Worm (Caenorhabditis elegans): ENCODE data around the gene srh-119.

Gene srh-119

DNA sequence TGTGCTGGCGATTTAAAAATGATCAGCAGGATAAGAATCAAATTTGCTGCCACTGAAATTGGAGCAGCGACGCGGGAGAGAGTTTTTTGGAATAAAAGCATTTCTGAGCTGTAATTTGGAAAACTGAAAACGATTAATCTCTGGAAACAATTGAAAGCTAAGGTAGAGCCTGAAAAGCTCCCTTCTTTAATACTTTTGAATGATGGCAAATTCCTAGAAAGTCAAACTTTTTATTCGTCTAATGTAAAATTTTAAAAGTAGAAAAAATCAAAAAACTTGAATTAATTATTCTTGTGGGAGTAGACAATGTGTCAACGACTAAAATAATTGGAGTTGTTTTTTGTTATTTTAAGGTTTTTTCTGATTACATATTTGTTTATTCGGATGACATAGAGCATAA lies 28.0 kb downstream of the srh-119 start, which contains the start of gene str-217:
TSS of gene str-217 (minus strand) at position 101 of the 400 bp plus-strand sequence.
- no peak for TF ChIP-seq tab-1 (GFP tag; IDR thresholded peaks at IDR 0.05)
- TF ChIP-seq T22C8.4 (GFP tag; IDR thresholded peaks at IDR 0.05): no peak

DNA sequence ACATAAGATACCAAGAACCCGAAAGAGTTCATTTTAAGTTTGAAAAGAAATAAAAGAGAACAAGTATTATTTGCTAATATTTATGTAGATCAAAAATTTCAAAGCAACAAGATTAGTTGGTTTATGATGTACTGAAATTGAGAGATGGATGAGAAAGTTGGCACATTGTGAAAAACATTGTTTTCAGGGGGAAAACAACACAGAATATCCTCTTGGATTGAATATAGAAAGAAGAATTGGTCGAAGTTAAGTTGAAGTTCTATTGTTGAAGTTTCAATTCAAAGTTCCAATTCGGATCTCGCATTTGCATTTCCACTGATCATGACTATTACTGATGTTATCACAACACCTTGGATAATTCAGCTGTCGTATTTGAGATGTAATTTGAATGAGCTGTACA lies 28.4 kb downstream of the srh-119 start:
- TF ChIP-seq ztf-23 (GFP tag; IDR thresholded peaks at IDR 0.05): no peak
- no peak for TF ChIP-seq ztf-29 (GFP tag; IDR thresholded peaks at IDR 0.05)
- no peak for TF ChIP-seq tab-1 (GFP tag; IDR thresholded peaks at IDR 0.05)
- no peak for TF ChIP-seq T22C8.4 (GFP tag; IDR thresholded peaks at IDR 0.05)
- no peak for TF ChIP-seq cog-1 (tag; optimal IDR thresholded peaks at IDR 0.05)
- no peak for TF ChIP-seq flt-1 (GFP tag; IDR thresholded peaks at IDR 0.05)
- no peak for TF ChIP-seq klf-2 (GFP tag; conservative IDR thresholded peaks at IDR 0.05)
- no peak for TF ChIP-seq ref-1 (GFP tag; conservative IDR thresholded peaks at IDR 0.05)
- no peak for TF ChIP-seq med-1 (GFP tag; optimal IDR thresholded peaks at IDR 0.05; ENCODE audit: insufficient read depth)

- TF ChIP-seq tab-1 (GFP tag; IDR thresholded peaks at IDR 0.05): no peak
- TF ChIP-seq med-1 (GFP tag; optimal IDR thresholded peaks at IDR 0.05; ENCODE audit: insufficient read depth): no peak
- TF ChIP-seq ztf-29 (GFP tag; IDR thresholded peaks at IDR 0.05): no peak
- TF ChIP-seq cog-1 (tag; optimal IDR thresholded peaks at IDR 0.05): no peak
- no peak for TF ChIP-seq klf-2 (GFP tag; conservative IDR thresholded peaks at IDR 0.05)
- no peak for TF ChIP-seq T22C8.4 (GFP tag; IDR thresholded peaks at IDR 0.05)
- no peak for TF ChIP-seq flt-1 (GFP tag; IDR thresholded peaks at IDR 0.05)
Measured at ce11 chrV:17001167-17001566, 28.9 kb downstream of the srh-119 start, which contains the start of gene sri-9. Gene sri-9, plus strand, starts transcription at chrV:17001467.

- no peak for TF ChIP-seq ref-1 (GFP tag; conservative IDR thresholded peaks at IDR 0.05)
- TF ChIP-seq tab-1 (GFP tag; IDR thresholded peaks at IDR 0.05): no peak
- TF ChIP-seq klf-2 (GFP tag; conservative IDR thresholded peaks at IDR 0.05): no peak
- no peak for TF ChIP-seq ztf-29 (GFP tag; IDR thresholded peaks at IDR 0.05)
- TF ChIP-seq ztf-23 (GFP tag; IDR thresholded peaks at IDR 0.05): no peak
- TF ChIP-seq med-1 (GFP tag; optimal IDR thresholded peaks at IDR 0.05; ENCODE audit: insufficient read depth): no peak
- no peak for TF ChIP-seq cog-1 (tag; optimal IDR thresholded peaks at IDR 0.05)
- TF ChIP-seq flt-1 (GFP tag; IDR thresholded peaks at IDR 0.05): no peak
- TF ChIP-seq T22C8.4 (GFP tag; IDR thresholded peaks at IDR 0.05): no peak
Measured at ce11 chrV:17005189-17005588, 33.0 kb downstream of the srh-119 start, which contains the start of gene srh-131. Gene srh-131, plus strand, starts transcription at chrV:17005489.

DNA sequence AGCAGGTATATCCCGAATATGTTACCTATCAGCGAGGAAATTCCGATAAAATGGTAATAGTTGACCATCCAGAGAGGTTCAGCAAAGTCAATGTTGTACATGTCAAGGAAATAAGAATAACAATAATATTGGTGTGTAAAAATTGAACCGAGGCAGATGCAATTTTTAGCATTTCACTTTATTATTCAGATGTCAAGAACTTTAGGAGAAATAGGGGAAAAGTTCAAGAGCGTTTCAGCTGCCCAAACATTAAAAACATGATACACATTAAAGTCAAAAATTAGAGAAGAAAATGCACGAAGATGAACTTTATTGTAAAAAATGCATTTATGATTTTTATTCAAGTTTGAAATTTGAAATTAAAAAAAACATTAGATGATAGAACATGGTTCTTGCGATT lies 36.1 kb downstream of the srh-119 start, which contains the start of gene sri-69:
TSS of gene sri-69 (minus strand) at position 101 of the 400 bp plus-strand sequence.
- no peak for TF ChIP-seq T22C8.4 (GFP tag; IDR thresholded peaks at IDR 0.05)
- TF ChIP-seq ztf-29 (GFP tag; IDR thresholded peaks at IDR 0.05): no peak
- no peak for TF ChIP-seq cog-1 (tag; optimal IDR thresholded peaks at IDR 0.05)
- no peak for TF ChIP-seq klf-2 (GFP tag; conservative IDR thresholded peaks at IDR 0.05)
- TF ChIP-seq flt-1 (GFP tag; IDR thresholded peaks at IDR 0.05): no peak
- no peak for TF ChIP-seq ztf-23 (GFP tag; IDR thresholded peaks at IDR 0.05)
- TF ChIP-seq tab-1 (GFP tag; IDR thresholded peaks at IDR 0.05): no peak
- TF ChIP-seq ref-1 (GFP tag; conservative IDR thresholded peaks at IDR 0.05): no peak
- no peak for TF ChIP-seq med-1 (GFP tag; optimal IDR thresholded peaks at IDR 0.05; ENCODE audit: insufficient read depth)

ce11 chrV:17009342-17010064 lies 37.3 kb downstream of the srh-119 start, which contains the start of the genes clc-12 and clec-240:
Gene clc-12, minus strand, starts transcription at chrV:17009388.
Gene clec-240, plus strand, starts transcription at chrV:17010014.
- TF ChIP-seq T22C8.4 (GFP tag; IDR thresholded peaks at IDR 0.05) (no peak), flt-1 (GFP tag; IDR thresholded peaks at IDR 0.05) (no peak), klf-2 (GFP tag; conservative IDR thresholded peaks at IDR 0.05) (no peak), ztf-23 (GFP tag; IDR thresholded peaks at IDR 0.05) (no peak), med-1 (GFP tag; optimal IDR thresholded peaks at IDR 0.05; ENCODE audit: insufficient read depth) (no peak), tab-1 (GFP tag; IDR thresholded peaks at IDR 0.05) (no peak), cog-1 (tag; optimal IDR thresholded peaks at IDR 0.05) (no peak), ref-1 (GFP tag; conservative IDR thresholded peaks at IDR 0.05) (no peak), ztf-29 (GFP tag; IDR thresholded peaks at IDR 0.05) (no peak)

DNA sequence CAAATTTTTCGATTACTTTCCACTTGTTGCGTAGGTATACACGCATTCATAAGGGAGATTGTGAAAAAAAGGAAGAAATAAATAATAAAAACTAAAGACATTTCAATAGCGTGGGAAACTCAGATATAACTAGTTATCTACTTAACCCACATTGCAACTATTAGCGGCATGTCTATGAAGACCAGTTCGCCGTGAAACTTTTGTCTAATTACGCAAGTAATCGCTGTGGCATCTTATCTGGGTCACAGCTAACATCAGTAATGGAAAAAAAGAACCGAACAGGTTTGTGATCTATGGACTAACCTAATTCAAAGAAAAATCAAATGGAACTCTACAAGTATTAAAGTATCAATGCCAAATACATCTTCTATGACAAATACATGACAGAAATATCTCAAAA lies 41.0 kb downstream of the srh-119 start, which contains the start of gene clec-241:
TSS of gene clec-241 (minus strand) at position 101 of the 400 bp plus-strand sequence.
- no peak for TF ChIP-seq cog-1 (tag; optimal IDR thresholded peaks at IDR 0.05)
- TF ChIP-seq T22C8.4 (GFP tag; IDR thresholded peaks at IDR 0.05): no peak
- TF ChIP-seq tab-1 (GFP tag; IDR thresholded peaks at IDR 0.05): no peak

ce11 chrV:17014050-17014449 lies 41.8 kb downstream of the srh-119 start, which contains the start of gene clc-13:
Gene clc-13, plus strand, starts transcription at chrV:17014408.
- TF ChIP-seq tab-1 (GFP tag; IDR thresholded peaks at IDR 0.05) (no peak), ztf-23 (GFP tag; IDR thresholded peaks at IDR 0.05) (no peak), klf-2 (GFP tag; conservative IDR thresholded peaks at IDR 0.05) (no peak), ref-1 (GFP tag; conservative IDR thresholded peaks at IDR 0.05) (no peak), flt-1 (GFP tag; IDR thresholded peaks at IDR 0.05) (no peak), T22C8.4 (GFP tag; IDR thresholded peaks at IDR 0.05) (no peak), cog-1 (tag; optimal IDR thresholded peaks at IDR 0.05) (no peak), ztf-29 (GFP tag; IDR thresholded peaks at IDR 0.05) (no peak), med-1 (GFP tag; optimal IDR thresholded peaks at IDR 0.05; ENCODE audit: insufficient read depth) (no peak)

ce11 chrV:17016787-17017186 lies 44.6 kb downstream of the srh-119 start, which contains the start of gene srh-97:
Gene srh-97, plus strand, starts transcription at chrV:17017087.
- TF ChIP-seq flt-1 (GFP tag; IDR thresholded peaks at IDR 0.05) (no peak), ztf-29 (GFP tag; IDR thresholded peaks at IDR 0.05) (no peak), ztf-23 (GFP tag; IDR thresholded peaks at IDR 0.05) (no peak), klf-2 (GFP tag; conservative IDR thresholded peaks at IDR 0.05) (no peak), ref-1 (GFP tag; conservative IDR thresholded peaks at IDR 0.05) (no peak), tab-1 (GFP tag; IDR thresholded peaks at IDR 0.05) (no peak), med-1 (GFP tag; optimal IDR thresholded peaks at IDR 0.05; ENCODE audit: insufficient read depth) (no peak), cog-1 (tag; optimal IDR thresholded peaks at IDR 0.05) (no peak), T22C8.4 (GFP tag; IDR thresholded peaks at IDR 0.05) (no peak)

Measured in whole organism, midembryonic.